Worm (Caenorhabditis elegans) whole organism, L1 larva: Measurements from ENCODE around the gene T14G8.4.

Experiments
- sox-4 ChIP-seq: sonication (generic microtip); optimal IDR thresholded peaks from 2 replicates; lab custom pipeline; 2016; ENCODE audit warnings: missing genetic modification characterization, missing compliant biosample characterization
- swsn-7 ChIP-seq: sonication (generic microtip); optimal IDR thresholded peaks from 2 replicates; lab custom pipeline; 2016; ENCODE audit warnings: missing genetic modification characterization, missing compliant biosample characterization

- no peak for TF ChIP-seq swsn-7
- no peak for TF ChIP-seq sox-4 (tag; lab: Kevin White, UChicago)
Measured at ce11 chrX:12912435-12912834, 48.7 kb upstream of the T14G8.4 start.
